Fruit fly (Drosophila melanogaster) whole organism, embryonic: ENCODE data around the gene CG12594.

Experiments
- Ada2b ChIP-seq: fragments of 200-800 bp; sonication (Bioruptor generic); IDR thresholded peaks from 2 replicates; pipeline ENCODE4 v1.3.6; 2022; ENCODE audit warnings: missing biosample characterization, missing genetic modification characterization
- C15 ChIP-seq: fragments of 200-800 bp; sonication (Bioruptor generic); IDR thresholded peaks from 3 replicates; pipeline ENCODE4 v1.3.6; 2022; ENCODE audit warnings: missing biosample characterization, missing genetic modification characterization
- CG10366 ChIP-seq: fragments of 200-800 bp; sonication (Bioruptor generic); IDR thresholded peaks from 2 replicates; pipeline ENCODE4 v1.3.6; 2022; ENCODE audit warnings: missing biosample characterization, missing genetic modification characterization
- CG10462 ChIP-seq: fragments of 200-800 bp; sonication (Bioruptor generic); optimal IDR thresholded peaks from 2 replicates; lab custom pipeline; 2016; ENCODE audit warnings: missing biosample characterization, missing genetic modification characterization
- CG10565 ChIP-seq: fragments of 200-800 bp; sonication (Bioruptor generic); optimal IDR thresholded peaks from 3 replicates; lab custom pipeline; 2016; ENCODE audit warnings: missing biosample characterization, mild to moderate bottlenecking, missing genetic modification characterization
- CG10654 ChIP-seq: fragments of 200-800 bp; sonication (Bioruptor generic); optimal IDR thresholded peaks from 2 replicates; lab custom pipeline; 2016; ENCODE audit warnings: missing biosample characterization, missing genetic modification characterization
- CG10959 ChIP-seq: fragments of 200-800 bp; sonication (Bioruptor generic); IDR thresholded peaks from 2 replicates; pipeline ENCODE4 v1.3.6; 2022; ENCODE audit warnings: missing biosample characterization, missing genetic modification characterization
- CG12104 ChIP-seq: fragments of 200-800 bp; sonication (Bioruptor generic); optimal IDR thresholded peaks from 3 replicates; lab custom pipeline; 2016; ENCODE audit warnings: missing biosample characterization, missing genetic modification characterization
- CG12236 ChIP-seq: fragments of 200-800 bp; sonication (Bioruptor generic); optimal IDR thresholded peaks from 2 replicates; lab custom pipeline; 2016; ENCODE audit warnings: missing biosample characterization, missing genetic modification characterization
- CG12744 ChIP-seq: fragments of 200-800 bp; sonication (Bioruptor generic); optimal IDR thresholded peaks from 2 replicates; lab custom pipeline; 2016; ENCODE audit warnings: missing biosample characterization, missing genetic modification characterization
- CG15011 ChIP-seq: fragments of 200-800 bp; sonication (Bioruptor generic); optimal IDR thresholded peaks from 3 replicates; lab custom pipeline; 2018; ENCODE audit warnings: missing biosample characterization, mild to moderate bottlenecking, missing genetic modification characterization
- CG15601 ChIP-seq: fragments of 200-800 bp; sonication (Bioruptor generic); optimal IDR thresholded peaks from 3 replicates; lab custom pipeline; 2019; ENCODE audit warnings: missing biosample characterization, mild to moderate bottlenecking, missing genetic modification characterization, moderate library complexity
- CG15696 ChIP-seq: fragments of 200-800 bp; sonication (Bioruptor generic); optimal IDR thresholded peaks from 2 replicates; lab custom pipeline; 2019; ENCODE audit warnings: missing biosample characterization, mild to moderate bottlenecking, missing genetic modification characterization, moderate library complexity
- CG17186 ChIP-seq: fragments of 200-800 bp; sonication (Bioruptor generic); optimal IDR thresholded peaks from 3 replicates; lab custom pipeline; 2017; ENCODE audit warnings: missing biosample characterization, missing genetic modification reagents, missing genetic modification characterization
- CG17359 ChIP-seq: fragments of 200-800 bp; sonication (Bioruptor generic); optimal IDR thresholded peaks from 3 replicates; lab custom pipeline; 2018; ENCODE audit warnings: missing biosample characterization, mild to moderate bottlenecking, missing genetic modification characterization, moderate library complexity
- CG17385 ChIP-seq: fragments of 200-800 bp; sonication (Bioruptor generic); optimal IDR thresholded peaks from 3 replicates; lab custom pipeline; 2018; ENCODE audit warnings: missing biosample characterization, mild to moderate bottlenecking, missing genetic modification characterization
- CG18476 ChIP-seq: fragments of 200-800 bp; sonication (Bioruptor generic); optimal IDR thresholded peaks from 2 replicates; lab custom pipeline; 2016; ENCODE audit warnings: missing biosample characterization, mild to moderate bottlenecking, missing genetic modification characterization
- CG18599 ChIP-seq: fragments of 200-800 bp; sonication (Bioruptor generic); optimal IDR thresholded peaks from 3 replicates; lab custom pipeline; 2017; ENCODE audit warnings: missing biosample characterization, missing genetic modification characterization, mild to moderate bottlenecking, moderate library complexity, missing genetic modification reagents
- CG30403 ChIP-seq: fragments of 200-800 bp; sonication (Bioruptor generic); optimal IDR thresholded peaks from 3 replicates; lab custom pipeline; 2016; ENCODE audit warnings: missing biosample characterization, missing genetic modification characterization
- CG30431 ChIP-seq: fragments of 200-800 bp; sonication (Bioruptor generic); optimal IDR thresholded peaks from 2 replicates; lab custom pipeline; 2017; ENCODE audit warnings: missing biosample characterization, missing genetic modification characterization
- CG31441 ChIP-seq: fragments of 200-800 bp; sonication (Bioruptor generic); IDR thresholded peaks from 2 replicates; pipeline ENCODE4 v1.3.6; 2022; ENCODE audit warnings: missing biosample characterization, missing genetic modification characterization
- CG3995 ChIP-seq: fragments of 200-800 bp; sonication (Bioruptor generic); optimal IDR thresholded peaks from 3 replicates; lab custom pipeline; 2016; ENCODE audit warnings: missing biosample characterization, missing genetic modification characterization
- CG4360 ChIP-seq: fragments of 200-800 bp; sonication (Bioruptor generic); IDR thresholded peaks from 2 replicates; pipeline ENCODE4 v1.3.6; 2022; ENCODE audit warnings: missing biosample characterization, missing genetic modification characterization
- CG4730 ChIP-seq: fragments of 200-800 bp; sonication (Bioruptor generic); IDR thresholded peaks from 2 replicates; pipeline ENCODE4 v1.3.6; 2022; ENCODE audit warnings: missing biosample characterization, missing genetic modification characterization
- Dbx ChIP-seq: fragments of 200-800 bp; sonication (Bioruptor generic); IDR thresholded peaks from 3 replicates; pipeline ENCODE4 v1.3.6; 2022; ENCODE audit warnings: missing biosample characterization, missing genetic modification characterization
- Dll ChIP-seq: fragments of 200-800 bp; sonication (Bioruptor generic); IDR thresholded peaks from 4 replicates; pipeline ENCODE4 v1.3.6; 2022; ENCODE audit warnings: missing biosample characterization, missing genetic modification characterization; ENCODE audit not compliant: partially characterized antibody
- Elba2 ChIP-seq: fragments of 200-800 bp; sonication (Bioruptor generic); optimal IDR thresholded peaks from 3 replicates; lab custom pipeline; 2016; ENCODE audit warnings: missing biosample characterization, missing genetic modification characterization
- Lim3 ChIP-seq: fragments of 200-800 bp; sonication (Bioruptor generic); IDR thresholded peaks from 2 replicates; pipeline ENCODE4 v1.3.6; 2022; ENCODE audit warnings: missing biosample characterization, missing genetic modification characterization
- NFAT ChIP-seq: fragments of 200-800 bp; sonication (Bioruptor generic); IDR thresholded peaks from 2 replicates; pipeline ENCODE4 v1.3.6; 2022; ENCODE audit warnings: missing biosample characterization, missing genetic modification characterization
- Pdp1 ChIP-seq, 2 experiments: fragments of 200-800 bp; sonication (Bioruptor generic); optimal IDR thresholded peaks; 3 replicates each; lab custom pipeline; 2016; ENCODE audit warnings: missing biosample characterization in 2 of 2, missing genetic modification characterization in 2 of 2, mild to moderate bottlenecking in 1 of 2, moderate library complexity in 1 of 2
- Ravus ChIP-seq: fragments of 200-800 bp; sonication (Bioruptor generic); IDR thresholded peaks from 2 replicates; pipeline ENCODE4 v1.3.6; 2022; ENCODE audit warnings: missing biosample characterization, missing genetic modification characterization
- Side ChIP-seq: fragments of 200-800 bp; sonication (Bioruptor generic); optimal IDR thresholded peaks from 2 replicates; lab custom pipeline; 2016; ENCODE audit warnings: missing biosample characterization, missing genetic modification characterization
- Sry-δ ChIP-seq: fragments of 200-800 bp; sonication (Bioruptor generic); optimal IDR thresholded peaks from 2 replicates; lab custom pipeline; 2016; ENCODE audit warnings: missing biosample characterization, missing genetic modification characterization
- ac ChIP-seq: fragments of 200-800 bp; sonication (Bioruptor generic); optimal IDR thresholded peaks from 3 replicates; lab custom pipeline; 2017; ENCODE audit warnings: missing biosample characterization, mild to moderate bottlenecking, missing genetic modification characterization
- ara ChIP-seq: fragments of 200-800 bp; sonication (Bioruptor generic); IDR thresholded peaks from 2 replicates; pipeline ENCODE4 v1.3.6; 2022; ENCODE audit warnings: missing biosample characterization, missing genetic modification characterization
- br ChIP-seq: fragments of >200 bp; optimal IDR thresholded peaks from 2 replicates; lab custom pipeline; 2017
- eve ChIP-seq, 2 experiments: fragments of >200 bp; optimal IDR thresholded peaks; 2 replicates each; lab custom pipeline; 2017; ENCODE audit warnings: missing biosample characterization in 2 of 2, missing genetic modification characterization in 2 of 2
- gce ChIP-seq: fragments of 200-800 bp; sonication (Bioruptor generic); IDR thresholded peaks from 3 replicates; pipeline ENCODE4 v1.3.6; 2022; ENCODE audit warnings: missing biosample characterization, missing genetic modification characterization
- gsb ChIP-seq: fragments of 200-800 bp; sonication (Bioruptor generic); IDR thresholded peaks from 2 replicates; pipeline ENCODE4 v1.3.6; 2022; ENCODE audit warnings: missing biosample characterization, missing genetic modification characterization
- hbn ChIP-seq: fragments of 200-800 bp; sonication (Bioruptor generic); IDR thresholded peaks from 2 replicates; pipeline ENCODE4 v1.3.6; 2022; ENCODE audit warnings: missing biosample characterization, missing genetic modification characterization; ENCODE audit not compliant: partially characterized antibody
- kah ChIP-seq: fragments of 200-800 bp; sonication (Bioruptor generic); optimal IDR thresholded peaks from 2 replicates; lab custom pipeline; 2018; ENCODE audit warnings: missing biosample characterization, mild to moderate bottlenecking, missing genetic modification characterization
- lab ChIP-seq: fragments of 200-800 bp; sonication (Bioruptor generic); optimal IDR thresholded peaks from 3 replicates; lab custom pipeline; 2017; ENCODE audit warnings: missing biosample characterization, missing genetic modification characterization, mild to moderate bottlenecking, moderate library complexity, missing genetic modification reagents
- lbe ChIP-seq: fragments of 200-800 bp; sonication (Bioruptor generic); optimal IDR thresholded peaks from 2 replicates; lab custom pipeline; 2016; ENCODE audit warnings: missing biosample characterization, mild to moderate bottlenecking, missing genetic modification characterization
- lilli ChIP-seq: fragments of 200-800 bp; sonication (Bioruptor generic); optimal IDR thresholded peaks from 3 replicates; lab custom pipeline; 2016; ENCODE audit warnings: missing biosample characterization, missing genetic modification characterization
- maf-S ChIP-seq: fragments of 200-800 bp; sonication (Bioruptor generic); optimal IDR thresholded peaks from 2 replicates; lab custom pipeline; 2016; ENCODE audit warnings: missing biosample characterization, missing genetic modification characterization
- pan ChIP-seq, 4 experiments: fragments of >200 bp in 3 of 4; fragments of 200-800 bp in 1 of 4; sonication (Bioruptor generic) in 1 of 4; optimal IDR thresholded peaks in 3 of 4; IDR thresholded peaks in 1 of 4; 2 replicates each; pipeline versions ENCODE4 v1.3.6 to Lab custom; 2017 to 2022; ENCODE audit warnings: missing biosample characterization in 2 of 4, missing genetic modification characterization in 2 of 4, mixed read lengths in 1 of 4
- repo ChIP-seq: fragments of 200-800 bp; sonication (Bioruptor generic); optimal IDR thresholded peaks from 2 replicates; lab custom pipeline; 2016; ENCODE audit warnings: missing biosample characterization, missing genetic modification characterization
- ro ChIP-seq: fragments of 200-800 bp; sonication (Bioruptor generic); IDR thresholded peaks from 2 replicates; pipeline ENCODE4 v1.3.6; 2022; ENCODE audit warnings: missing biosample characterization, missing genetic modification characterization
- sqz ChIP-seq: fragments of 200-800 bp; sonication (Bioruptor generic); optimal IDR thresholded peaks from 3 replicates; lab custom pipeline; 2018; ENCODE audit warnings: missing biosample characterization, mild to moderate bottlenecking, missing genetic modification characterization
- tio ChIP-seq: fragments of 200-800 bp; sonication (Bioruptor generic); optimal IDR thresholded peaks from 2 replicates; lab custom pipeline; 2017; ENCODE audit warnings: missing biosample characterization, missing genetic modification characterization, inconsistent platforms
- tx ChIP-seq: fragments of 200-800 bp; sonication (Bioruptor generic); optimal IDR thresholded peaks from 2 replicates; lab custom pipeline; 2016; ENCODE audit warnings: missing biosample characterization, missing genetic modification characterization
- wek ChIP-seq: fragments of 200-800 bp; sonication (Bioruptor generic); optimal IDR thresholded peaks from 3 replicates; lab custom pipeline; 2018; ENCODE audit warnings: missing biosample characterization, mild to moderate bottlenecking, missing genetic modification characterization, moderate library complexity

CG12594 gene

dm6 chr3R:11735337-11735736 lies 13.8 kb downstream of the CG12594 start, which contains the start of gene CG14721 (continued):
- no peak for TF ChIP-seq CG30431 (GFP tag; lab: Kevin White, UChicago)
- TF ChIP-seq maf-S (GFP tag; lab: Kevin White, UChicago), result no peak
- TF ChIP-seq Dll (GFP tag; lab: Robert Waterston, UW), result peak; percentile 71
- no peak for TF ChIP-seq C15 (GFP tag; lab: Robert Waterston, UW)
- TF ChIP-seq CG10565 (GFP tag; lab: Kevin White, UChicago), result no peak
- TF ChIP-seq CG3995, result peak; percentile 82
- no peak for TF ChIP-seq Ada2b (GFP tag; lab: Robert Waterston, UW)
- TF ChIP-seq CG17359 (tag; lab: Kevin White, UChicago), result no peak
- no peak for TF ChIP-seq ara (GFP tag; lab: Robert Waterston, UW)
- no peak for TF ChIP-seq gsb (GFP tag; lab: Robert Waterston, UW)
- TF ChIP-seq CG10366 (GFP tag; lab: Robert Waterston, UW), result no peak
- peak; percentile 20 for TF ChIP-seq CG12744 (GFP tag; lab: Kevin White, UChicago)
- no peak for TF ChIP-seq NFAT (GFP tag; lab: Robert Waterston, UW)
- TF ChIP-seq ac (GFP tag; lab: Kevin White, UChicago), result no peak
- no peak for TF ChIP-seq repo (GFP tag; lab: Kevin White, UChicago)
- TF ChIP-seq lilli, result no peak
- TF ChIP-seq CG12236 (GFP tag; lab: Kevin White, UChicago), result no peak
- no peak for TF ChIP-seq kah (GFP tag; lab: Kevin White, UChicago)
- no peak for TF ChIP-seq Side (GFP tag; lab: Kevin White, UChicago)
- TF ChIP-seq CG12104 (GFP tag; lab: Kevin White, UChicago), result no peak
- TF ChIP-seq Sry-δ, result peak; percentile 58
- TF ChIP-seq CG15011 (GFP tag; lab: Kevin White, UChicago), result no peak
- no peak for TF ChIP-seq tio
- TF ChIP-seq CG10959 (GFP tag; lab: Robert Waterston, UW), result no peak
- TF ChIP-seq Elba2 (GFP tag; lab: Kevin White, UChicago), result no peak
- no peak for TF ChIP-seq Lim3
- no peak for TF ChIP-seq lbe (GFP tag; lab: Kevin White, UChicago)
- no peak for TF ChIP-seq wek (GFP tag; lab: Kevin White, UChicago)
- no peak for TF ChIP-seq CG10462 (GFP tag; lab: Kevin White, UChicago)
- no peak for TF ChIP-seq CG15601
- TF ChIP-seq lab (GFP tag; lab: Kevin White, UChicago), result no peak
- no peak for TF ChIP-seq eve (GFP tag; optimal IDR thresholded peaks at IDR 0.05; lab: Kevin White, UChicago)
- no peak for TF ChIP-seq tx (GFP tag; lab: Kevin White, UChicago)
- TF ChIP-seq CG15696 (tag; lab: Kevin White, UChicago), result no peak
- TF ChIP-seq gce (GFP tag; lab: Robert Waterston, UW), result no peak
- TF ChIP-seq hbn (GFP tag; lab: Robert Waterston, UW), result no peak
- no peak for TF ChIP-seq CG4360 (GFP tag; lab: Robert Waterston, UW)
- TF ChIP-seq CG18476, result no peak
- no peak for TF ChIP-seq CG10654 (GFP tag; lab: Kevin White, UChicago)
- TF ChIP-seq Ravus, result no peak
- no peak for TF ChIP-seq br (lab: Kevin White, UChicago)
- no peak for TF ChIP-seq CG18599
- TF ChIP-seq CG30403, result peak; percentile 20
- TF ChIP-seq CG31441 (GFP tag; lab: Robert Waterston, UW), result no peak
- no peak for TF ChIP-seq CG17385 (GFP tag; lab: Kevin White, UChicago)
- no peak for TF ChIP-seq CG4730 (GFP tag; lab: Robert Waterston, UW)
- peak in 1 of 2 experiments; percentile 38 for TF ChIP-seq Pdp1 (GFP tag; optimal IDR thresholded peaks at IDR 0.05; lab: Kevin White, UChicago)
- peak; percentile 95 for TF ChIP-seq CG17186
- TF ChIP-seq ro, result no peak
- no peak for TF ChIP-seq sqz (GFP tag; lab: Kevin White, UChicago)
- TF ChIP-seq Dbx (GFP tag; lab: Robert Waterston, UW), result 0 out of 3 replicates have a peak, but pooled peaks have one; percentile 5
- TF ChIP-seq pan (optimal IDR thresholded peaks at IDR 0.05; lab: Kevin White, UChicago), result no peak
- TF ChIP-seq pan (GFP tag; optimal IDR thresholded peaks at IDR 0.05 in 1 of 2, IDR thresholded peaks at IDR 0.05 in 1 of 2), result no peak
